Worm (Caenorhabditis elegans): ENCODE data around the gene clec-9.

Gene clec-9

DNA sequence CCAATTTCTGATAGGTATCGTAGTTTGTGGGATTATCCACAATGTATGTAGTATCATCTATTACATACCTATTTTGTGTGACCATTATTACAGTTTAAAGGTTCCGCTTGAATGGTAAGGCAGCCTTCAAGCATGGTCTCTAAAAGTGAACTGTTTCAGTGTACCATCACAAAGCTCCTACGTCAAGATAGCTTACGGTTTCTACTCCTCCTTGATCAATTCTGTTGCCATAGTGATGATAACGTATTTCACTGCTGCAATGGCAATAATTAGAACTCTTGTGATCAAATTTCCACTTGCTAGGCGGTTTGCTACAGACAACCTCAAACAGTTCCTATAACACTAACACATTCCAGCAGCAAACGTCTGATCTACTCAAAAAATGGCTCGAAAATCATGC is 23.1 kb downstream of the clec-9 start:
- TF ChIP-seq nhr-12 (tag; optimal IDR thresholded peaks at IDR 0.05) (no peak), aha-1 (tag; optimal IDR thresholded peaks at IDR 0.05) (no peak), pqm-1 (tag; optimal IDR thresholded peaks at IDR 0.05) (no peak), fkh-10 (GFP tag; optimal IDR thresholded peaks at IDR 0.05) (no peak), pag-3 (tag; optimal IDR thresholded peaks at IDR 0.05; ENCODE audit: borderline replicate concordance, insufficient read depth) (no peak), swsn-7 (tag; optimal IDR thresholded peaks at IDR 0.05) (no peak), nhr-71 (tag; optimal IDR thresholded peaks at IDR 0.05) (no peak), unc-62 (GFP tag; optimal IDR thresholded peaks at IDR 0.05) (no peak), dsc-1 (tag; optimal IDR thresholded peaks at IDR 0.05) (no peak), sptf-1 (tag; optimal IDR thresholded peaks at IDR 0.05) (no peak), nhr-77 (tag; optimal IDR thresholded peaks at IDR 0.05) (no peak), unc-86 (tag; optimal IDR thresholded peaks at IDR 0.05) (no peak), ets-5 (GFP tag; IDR thresholded peaks at IDR 0.05) (no peak), unc-130 (tag; optimal IDR thresholded peaks at IDR 0.05) (no peak), nhr-47 (tag; optimal IDR thresholded peaks at IDR 0.05) (no peak), ztf-11 (tag; optimal IDR thresholded peaks at IDR 0.05) (no peak), irx-1 (tag; optimal IDR thresholded peaks at IDR 0.05) (no peak), sup-37 (GFP tag; optimal IDR thresholded peaks at IDR 0.05) (no peak)

DNA sequence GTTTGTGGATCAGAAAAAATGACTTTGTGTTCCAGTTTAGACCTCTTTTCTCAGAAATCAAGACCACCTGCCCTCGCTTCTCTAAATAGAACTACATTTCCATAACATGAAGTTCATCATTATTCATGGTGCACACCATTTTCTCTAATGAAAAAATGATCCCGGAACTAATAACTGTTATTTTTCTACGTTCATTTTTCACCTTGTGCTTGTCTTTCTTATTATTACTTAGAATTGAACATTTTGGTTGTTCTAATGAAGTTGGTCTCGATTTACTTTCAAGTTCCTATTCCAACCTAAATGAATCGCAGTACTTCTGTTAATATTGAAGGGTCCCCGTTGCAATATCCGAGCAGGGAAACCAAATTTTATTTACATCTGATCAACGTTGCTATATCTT is 23.6 kb downstream of the clec-9 start, which contains the start of gene srw-36:
Gene srw-36 (plus strand): TSS at position 301 of the 400 bp plus-strand sequence.
- TF ChIP-seq unc-86 (tag; optimal IDR thresholded peaks at IDR 0.05): no peak
- no peak for TF ChIP-seq alr-1 (tag; optimal IDR thresholded peaks at IDR 0.05; ENCODE audit: borderline replicate concordance)
- no peak for TF ChIP-seq nhr-19 (GFP tag; conservative IDR thresholded peaks at IDR 0.05)
- TF ChIP-seq swsn-7 (tag; optimal IDR thresholded peaks at IDR 0.05): no peak

DNA sequence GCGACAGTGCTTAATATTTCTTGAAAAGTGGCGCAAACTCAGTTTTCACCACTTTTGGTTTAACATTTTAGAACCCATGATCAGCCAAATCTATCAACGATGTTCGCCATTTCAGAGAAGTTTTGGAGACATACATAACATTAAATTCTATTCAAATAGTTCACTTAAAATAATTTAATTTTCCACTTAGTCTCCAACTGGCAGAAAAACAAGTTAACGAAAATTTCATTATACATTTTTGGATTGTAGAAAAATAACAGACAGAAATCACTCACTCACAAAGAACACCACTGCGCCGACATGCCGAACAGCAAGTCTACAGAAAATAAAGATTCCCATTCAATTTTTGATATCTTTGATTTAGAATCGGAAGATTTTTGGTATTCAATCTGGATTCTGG is 26.5 kb downstream of the clec-9 start, which contains the start of gene srw-44:
Gene srw-44 (plus strand): TSS at position 301 of the 400 bp plus-strand sequence.
- TF ChIP-seq nhr-11 (tag; optimal IDR thresholded peaks at IDR 0.05): no peak
- no peak for TF ChIP-seq zip-4 (GFP tag; optimal IDR thresholded peaks at IDR 0.05)
- TF ChIP-seq ztf-4 (tag; optimal IDR thresholded peaks at IDR 0.05): no peak
- TF ChIP-seq ceh-8 (GFP tag; optimal IDR thresholded peaks at IDR 0.05): no peak
- TF ChIP-seq ces-1 (GFP tag; optimal IDR thresholded peaks at IDR 0.05): no peak
- TF ChIP-seq nhr-28 (tag; optimal IDR thresholded peaks at IDR 0.05): no peak

DNA sequence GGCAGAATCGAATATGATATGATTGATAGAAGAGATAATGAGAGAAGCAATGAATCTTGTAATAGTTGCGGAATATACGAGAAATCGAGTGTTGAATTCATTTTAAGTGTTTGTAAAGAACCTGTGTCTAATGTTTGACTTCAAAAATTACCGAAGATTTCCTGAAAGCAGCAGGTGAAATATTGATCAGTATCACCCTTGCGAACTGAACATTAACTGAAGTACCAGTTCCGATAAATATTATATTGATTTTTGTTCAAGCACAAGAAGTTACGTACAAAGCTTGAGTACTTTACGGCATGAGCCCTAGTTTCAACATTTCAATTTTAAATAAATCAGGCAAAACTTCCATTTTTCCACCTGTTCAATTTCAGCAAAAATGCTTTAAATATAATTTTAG is 27.2 kb downstream of the clec-9 start, which contains the start of gene srz-103:
Gene srz-103 (minus strand): TSS at position 101 of the 400 bp plus-strand sequence.
- no peak for TF ChIP-seq aha-1 (tag; optimal IDR thresholded peaks at IDR 0.05)
- no peak for TF ChIP-seq ztf-4 (tag; optimal IDR thresholded peaks at IDR 0.05)
- TF ChIP-seq nhr-19 (GFP tag; conservative IDR thresholded peaks at IDR 0.05): no peak
- no peak for TF ChIP-seq mef-2 (tag; optimal IDR thresholded peaks at IDR 0.05)
- no peak for TF ChIP-seq grh-1 (GFP tag; IDR thresholded peaks at IDR 0.05)
- no peak for TF ChIP-seq egl-13 (tag; optimal IDR thresholded peaks at IDR 0.05)
- no peak for TF ChIP-seq swsn-7 (tag; optimal IDR thresholded peaks at IDR 0.05)
- no peak for TF ChIP-seq unc-98 (GFP tag; IDR thresholded peaks at IDR 0.05)
- TF ChIP-seq nhr-20 (tag; optimal IDR thresholded peaks at IDR 0.05): no peak
- no peak for TF ChIP-seq aly-2 (tag; optimal IDR thresholded peaks at IDR 0.05)

DNA sequence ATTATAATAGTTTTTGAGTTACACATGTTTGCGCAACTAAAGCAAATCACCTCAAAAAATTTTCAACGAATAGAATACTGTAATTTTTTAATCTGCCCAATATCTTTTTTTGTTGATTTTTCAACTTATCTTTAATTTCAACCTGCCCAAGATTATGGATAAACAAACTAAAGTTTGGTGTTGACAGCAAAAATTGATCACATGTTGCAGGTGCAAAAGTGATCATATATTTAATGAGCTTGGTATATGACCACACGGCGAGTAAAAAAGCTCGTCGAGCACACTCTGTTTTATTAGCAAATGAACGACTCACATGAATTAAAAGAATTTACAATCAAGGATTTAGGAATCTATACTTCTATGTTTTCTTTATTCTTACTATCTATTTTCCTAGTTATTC is 30.9 kb downstream of the clec-9 start, which contains the start of gene srz-1:
Gene srz-1 (plus strand): TSS at position 301 of the 400 bp plus-strand sequence.
- TF ChIP-seq nhr-47 (tag; optimal IDR thresholded peaks at IDR 0.05) (no peak), nhr-90 (tag; optimal IDR thresholded peaks at IDR 0.05; ENCODE audit: poor library complexity) (no peak), fkh-4 (tag; optimal IDR thresholded peaks at IDR 0.05; ENCODE audit: borderline replicate concordance) (no peak), nhr-237 (tag; optimal IDR thresholded peaks at IDR 0.05) (no peak), egl-13 (tag; optimal IDR thresholded peaks at IDR 0.05) (no peak), nhr-84 (tag; optimal IDR thresholded peaks at IDR 0.05) (no peak), mef-2 (tag; optimal IDR thresholded peaks at IDR 0.05) (no peak), pag-3 (tag; optimal IDR thresholded peaks at IDR 0.05; ENCODE audit: borderline replicate concordance, insufficient read depth) (no peak), jun-1 (tag; optimal IDR thresholded peaks at IDR 0.05) (no peak), hlh-4 (tag; optimal IDR thresholded peaks at IDR 0.05) (no peak), mdl-1 (tag; optimal IDR thresholded peaks at IDR 0.05) (no peak), lin-15B (tag; optimal IDR thresholded peaks at IDR 0.05) (no peak), alr-1 (tag; optimal IDR thresholded peaks at IDR 0.05; ENCODE audit: borderline replicate concordance) (no peak), mab-9 (GFP tag; IDR thresholded peaks at IDR 0.05) (no peak), snpc-4 (tag; optimal IDR thresholded peaks at IDR 0.05) (no peak)

All from whole organism, L1 larva.